Fruit fly (Drosophila melanogaster) whole organism, embryonic: Measurements from ENCODE around the gene Obp99d.
A peak's percentile ranks its signal among the peaks of the same experiment; 100 is the strongest.

Experiments
- Abd-B ChIP-seq: fragments of 200-800 bp; sonication (Bioruptor generic); optimal IDR thresholded peaks from 2 replicates; lab custom pipeline; 2018; ENCODE audit warnings: missing biosample characterization, mild to moderate bottlenecking, missing genetic modification characterization, moderate library complexity
- Ada2b ChIP-seq: fragments of 200-800 bp; sonication (Bioruptor generic); IDR thresholded peaks from 2 replicates; pipeline ENCODE4 v1.3.6; 2022; ENCODE audit warnings: missing biosample characterization, missing genetic modification characterization
- Adf1 ChIP-seq: fragments of 200-800 bp; sonication (Bioruptor generic); IDR thresholded peaks from 2 replicates; pipeline ENCODE4 v1.3.6; 2022; ENCODE audit warnings: missing biosample characterization, missing genetic modification characterization
- Aef1 ChIP-seq: fragments of 200-800 bp; sonication (Bioruptor generic); IDR thresholded peaks from 3 replicates; pipeline ENCODE4 v1.3.6; 2022; ENCODE audit warnings: missing biosample characterization, missing genetic modification characterization
- CG10274 ChIP-seq: fragments of 200-800 bp; sonication (Bioruptor generic); optimal IDR thresholded peaks from 3 replicates; lab custom pipeline; 2017; ENCODE audit warnings: missing biosample characterization, mild to moderate bottlenecking, missing genetic modification characterization
- CG10462 ChIP-seq: fragments of 200-800 bp; sonication (Bioruptor generic); optimal IDR thresholded peaks from 2 replicates; lab custom pipeline; 2016; ENCODE audit warnings: missing biosample characterization, missing genetic modification characterization
- CG10543 ChIP-seq: fragments of 200-800 bp; sonication (Bioruptor generic); optimal IDR thresholded peaks from 3 replicates; lab custom pipeline; 2017; ENCODE audit warnings: missing biosample characterization, mild to moderate bottlenecking, missing genetic modification characterization, moderate library complexity
- CG11247 ChIP-seq: fragments of 200-800 bp; sonication (Bioruptor generic); IDR thresholded peaks from 2 replicates; pipeline ENCODE4 v1.3.6; 2022; ENCODE audit warnings: missing biosample characterization, missing genetic modification characterization
- CG13424 ChIP-seq: fragments of 200-800 bp; sonication (Bioruptor generic); optimal IDR thresholded peaks from 2 replicates; lab custom pipeline; 2019; ENCODE audit warnings: missing biosample characterization, mild to moderate bottlenecking, missing genetic modification characterization, moderate library complexity
- CG1603 ChIP-seq: fragments of 200-800 bp; sonication (Bioruptor generic); optimal IDR thresholded peaks from 2 replicates; lab custom pipeline; 2019; ENCODE audit warnings: missing biosample characterization, mild to moderate bottlenecking, missing genetic modification characterization, moderate library complexity
- CG17385 ChIP-seq: fragments of 200-800 bp; sonication (Bioruptor generic); optimal IDR thresholded peaks from 3 replicates; lab custom pipeline; 2018; ENCODE audit warnings: missing biosample characterization, mild to moderate bottlenecking, missing genetic modification characterization
- CG17612 ChIP-seq: fragments of 200-800 bp; sonication (Bioruptor generic); IDR thresholded peaks from 2 replicates; pipeline ENCODE4 v1.3.6; 2022; ENCODE audit warnings: missing biosample characterization, missing genetic modification characterization
- CG18619 ChIP-seq: fragments of 200-800 bp; sonication (Bioruptor generic); optimal IDR thresholded peaks from 3 replicates; lab custom pipeline; 2017; ENCODE audit warnings: missing biosample characterization, mild to moderate bottlenecking, missing genetic modification characterization
- CG31388 ChIP-seq: fragments of 200-800 bp; sonication (Bioruptor generic); optimal IDR thresholded peaks from 2 replicates; lab custom pipeline; 2016; ENCODE audit warnings: missing biosample characterization, missing genetic modification characterization
- CG32532 ChIP-seq: fragments of 200-800 bp; sonication (Bioruptor generic); IDR thresholded peaks from 2 replicates; pipeline ENCODE4 v1.3.6; 2022; ENCODE audit warnings: missing biosample characterization, missing genetic modification characterization
- CG32767 ChIP-seq: fragments of 200-800 bp; sonication (Bioruptor generic); IDR thresholded peaks from 2 replicates; pipeline ENCODE4 v1.3.6; 2022; ENCODE audit warnings: missing biosample characterization, missing genetic modification characterization
- CG42726 ChIP-seq: fragments of 200-800 bp; sonication (Bioruptor generic); IDR thresholded peaks from 2 replicates; pipeline ENCODE4 v1.3.6; 2022; ENCODE audit warnings: missing biosample characterization, missing genetic modification characterization; ENCODE audit not compliant: partially characterized antibody
- CG6272 ChIP-seq: fragments of 200-800 bp; sonication (Bioruptor generic); IDR thresholded peaks from 2 replicates; pipeline ENCODE4 v1.3.6; 2022; ENCODE audit warnings: missing biosample characterization, missing genetic modification characterization
- CG6765 ChIP-seq: fragments of 200-800 bp; sonication (Bioruptor generic); optimal IDR thresholded peaks from 3 replicates; lab custom pipeline; 2017; ENCODE audit warnings: missing biosample characterization, mild to moderate bottlenecking, missing genetic modification characterization
- CG8089 ChIP-seq: fragments of 200-800 bp; sonication (Bioruptor generic); optimal IDR thresholded peaks from 3 replicates; lab custom pipeline; 2016; ENCODE audit warnings: missing biosample characterization, missing genetic modification characterization
- CG8359 ChIP-seq: fragments of 200-800 bp; sonication (Bioruptor generic); optimal IDR thresholded peaks from 2 replicates; lab custom pipeline; 2017; ENCODE audit warnings: missing biosample characterization, mild to moderate bottlenecking, missing genetic modification characterization, borderline replicate concordance
- CG9437 ChIP-seq: fragments of 200-800 bp; sonication (Bioruptor generic); optimal IDR thresholded peaks from 2 replicates; lab custom pipeline; 2018; ENCODE audit warnings: missing biosample characterization, mild to moderate bottlenecking, missing genetic modification characterization
- CTCF ChIP-seq: fragments of 200-800 bp; sonication (Bioruptor generic); optimal IDR thresholded peaks from 2 replicates; lab custom pipeline; 2017; ENCODE audit warnings: missing biosample characterization, mild to moderate bottlenecking, missing genetic modification characterization, moderate library complexity
- CrebB ChIP-seq: fragments of 200-800 bp; sonication (Bioruptor generic); optimal IDR thresholded peaks from 3 replicates; lab custom pipeline; 2018; ENCODE audit warnings: missing biosample characterization, mild to moderate bottlenecking, missing genetic modification characterization
- D19A ChIP-seq: fragments of 200-800 bp; optimal IDR thresholded peaks from 3 replicates; lab custom pipeline; 2019; ENCODE audit warnings: missing biosample characterization, mild to moderate bottlenecking, missing genetic modification characterization, moderate library complexity
- D19B ChIP-seq: fragments of 200-800 bp; sonication (Bioruptor generic); optimal IDR thresholded peaks from 2 replicates; lab custom pipeline; 2017; ENCODE audit warnings: missing biosample characterization, mild to moderate bottlenecking, missing genetic modification characterization
- Dp ChIP-seq: fragments of 200-800 bp; sonication (Bioruptor generic); optimal IDR thresholded peaks from 2 replicates; lab custom pipeline; 2018; ENCODE audit warnings: missing biosample characterization, mild to moderate bottlenecking, missing genetic modification characterization, moderate library complexity
- Fer2 ChIP-seq: fragments of 200-800 bp; sonication (Bioruptor generic); optimal IDR thresholded peaks from 2 replicates; lab custom pipeline; 2018; ENCODE audit warnings: missing biosample characterization, mild to moderate bottlenecking, missing genetic modification characterization, moderate library complexity
- Hr78 ChIP-seq, 2 experiments: fragments of 200-800 bp in 1 of 2; fragments of >200 bp in 1 of 2; sonication (Bioruptor generic) in 1 of 2; optimal IDR thresholded peaks; 2 replicates each; lab custom pipeline; 2017 to 2019; ENCODE audit warnings: missing biosample characterization in 2 of 2, missing genetic modification characterization in 2 of 2, mild to moderate bottlenecking in 1 of 2, moderate library complexity in 1 of 2
- MESR4 ChIP-seq: fragments of 200-800 bp; sonication (Bioruptor generic); optimal IDR thresholded peaks from 2 replicates; lab custom pipeline; 2018; ENCODE audit warnings: missing biosample characterization, mild to moderate bottlenecking, missing genetic modification characterization, moderate library complexity
- Max ChIP-seq: fragments of 200-800 bp; sonication (Bioruptor generic); optimal IDR thresholded peaks from 2 replicates; lab custom pipeline; 2016; ENCODE audit warnings: missing biosample characterization, mild to moderate bottlenecking, missing genetic modification characterization
- Med ChIP-seq: fragments of 200-800 bp; sonication (Bioruptor generic); peaks from one replicate; lab custom pipeline; 2016; ENCODE audit warnings: missing biosample characterization, missing genetic modification characterization, mild to moderate bottlenecking, inconsistent platforms, moderate library complexity
- Nf-YB ChIP-seq: fragments of 200-800 bp; sonication (Bioruptor generic); optimal IDR thresholded peaks from 3 replicates; lab custom pipeline; 2019; ENCODE audit warnings: missing biosample characterization, mild to moderate bottlenecking, missing genetic modification characterization, moderate library complexity
- Oli ChIP-seq: fragments of 200-800 bp; sonication (Bioruptor generic); optimal IDR thresholded peaks from 2 replicates; lab custom pipeline; 2018; ENCODE audit warnings: missing biosample characterization, mild to moderate bottlenecking, missing genetic modification characterization, moderate library complexity
- Opbp ChIP-seq: fragments of 200-800 bp; sonication (Bioruptor generic); IDR thresholded peaks from 3 replicates; pipeline ENCODE4 v1.3.6; 2022; ENCODE audit warnings: missing biosample characterization, missing genetic modification characterization; ENCODE audit not compliant: partially characterized antibody
- Rfx ChIP-seq: fragments of 200-800 bp; sonication (Bioruptor generic); IDR thresholded peaks from 2 replicates; pipeline ENCODE4 v1.3.6; 2022; ENCODE audit warnings: missing biosample characterization, missing genetic modification characterization
- Rx ChIP-seq: fragments of 200-800 bp; sonication (Bioruptor generic); IDR thresholded peaks from 2 replicates; pipeline ENCODE4 v1.3.6; 2022; ENCODE audit warnings: missing biosample characterization, missing genetic modification characterization
- caup ChIP-seq: fragments of 200-800 bp; sonication (Bioruptor generic); optimal IDR thresholded peaks from 3 replicates; lab custom pipeline; 2017; ENCODE audit warnings: missing biosample characterization, mild to moderate bottlenecking, missing genetic modification characterization, moderate library complexity; ENCODE audit not compliant: severe bottlenecking
- chn ChIP-seq: fragments of 200-800 bp; sonication (Bioruptor generic); optimal IDR thresholded peaks from 2 replicates; lab custom pipeline; 2016; ENCODE audit warnings: missing biosample characterization, missing genetic modification characterization
- gt ChIP-seq: fragments of 200-800 bp; sonication (Bioruptor generic); IDR thresholded peaks from 2 replicates; pipeline ENCODE4 v1.3.6; 2022; ENCODE audit warnings: missing biosample characterization, missing genetic modification characterization
- hkb ChIP-seq, 2 experiments: fragments of 200-800 bp in 1 of 2; fragments of >200 bp in 1 of 2; sonication (Bioruptor generic) in 1 of 2; IDR thresholded peaks in 1 of 2; optimal IDR thresholded peaks in 1 of 2; 2 replicates each; pipeline versions ENCODE4 v1.3.6 to Lab custom; 2017 to 2022; ENCODE audit warnings: missing biosample characterization in 1 of 2, missing genetic modification characterization in 1 of 2
- kni ChIP-seq: fragments of 200-800 bp; sonication (Bioruptor generic); optimal IDR thresholded peaks from 3 replicates; lab custom pipeline; 2017; ENCODE audit warnings: mild to moderate bottlenecking, missing biosample characterization, missing genetic modification reagents, missing genetic modification characterization
- lab ChIP-seq: fragments of 200-800 bp; sonication (Bioruptor generic); optimal IDR thresholded peaks from 3 replicates; lab custom pipeline; 2017; ENCODE audit warnings: missing biosample characterization, missing genetic modification characterization, mild to moderate bottlenecking, moderate library complexity, missing genetic modification reagents
- nerfin-1 ChIP-seq: fragments of 200-800 bp; sonication (Bioruptor generic); optimal IDR thresholded peaks from 3 replicates; lab custom pipeline; 2019; ENCODE audit warnings: missing biosample characterization, mild to moderate bottlenecking, missing genetic modification characterization, moderate library complexity
- nerfin-2 ChIP-seq: fragments of 200-800 bp; sonication (Bioruptor generic); IDR thresholded peaks from 2 replicates; pipeline ENCODE4 v1.3.6; 2022; ENCODE audit warnings: missing biosample characterization, missing genetic modification characterization; ENCODE audit not compliant: partially characterized antibody
- pho ChIP-seq: fragments of 200-800 bp; sonication (Bioruptor generic); optimal IDR thresholded peaks from 2 replicates; lab custom pipeline; 2016; ENCODE audit warnings: missing biosample characterization, missing genetic modification characterization
- repo ChIP-seq: fragments of 200-800 bp; sonication (Bioruptor generic); optimal IDR thresholded peaks from 2 replicates; lab custom pipeline; 2016; ENCODE audit warnings: missing biosample characterization, missing genetic modification characterization
- ro ChIP-seq: fragments of 200-800 bp; sonication (Bioruptor generic); IDR thresholded peaks from 2 replicates; pipeline ENCODE4 v1.3.6; 2022; ENCODE audit warnings: missing biosample characterization, missing genetic modification characterization
- sr ChIP-seq: fragments of 200-800 bp; sonication (Bioruptor generic); IDR thresholded peaks from 3 replicates; pipeline ENCODE4 v1.3.6; 2022; ENCODE audit warnings: missing biosample characterization, missing genetic modification characterization
- stc ChIP-seq: fragments of 200-800 bp; sonication (Bioruptor generic); IDR thresholded peaks from 2 replicates; pipeline ENCODE4 v1.3.6; 2022; ENCODE audit warnings: missing biosample characterization, missing genetic modification characterization
- ttk ChIP-seq: fragments of 200-800 bp; sonication (Bioruptor generic); IDR thresholded peaks from 2 replicates; pipeline ENCODE4 v2.1.2; 2022; ENCODE audit warnings: missing biosample characterization, missing genetic modification characterization

Gene Obp99d

dm6 chr3R:29757226-29757625 lies 42.9 kb downstream of the Obp99d start:
- TF ChIP-seq sr (GFP tag; lab: Robert Waterston, UW), result no peak
- TF ChIP-seq Med, result peak; percentile 89
- TF ChIP-seq chn (GFP tag; lab: Kevin White, UChicago), result no peak
- no peak for TF ChIP-seq ttk (GFP tag; lab: Robert Waterston, UW)
- TF ChIP-seq CG32532 (GFP tag; lab: Robert Waterston, UW), result no peak
- 0 out of 2 replicates have a peak, but pooled peaks have one; percentile 10 for TF ChIP-seq Rx
- TF ChIP-seq CG10462 (GFP tag; lab: Kevin White, UChicago), result no peak
- no peak for TF ChIP-seq D19B (GFP tag; lab: Kevin White, UChicago)
- TF ChIP-seq CTCF, result no peak
- TF ChIP-seq CG10274, result no peak
- no peak for TF ChIP-seq CG42726 (GFP tag; lab: Robert Waterston, UW)
- TF ChIP-seq Opbp (GFP tag; lab: Robert Waterston, UW), result no peak
- TF ChIP-seq kni (GFP tag; lab: Kevin White, UChicago), result no peak
- TF ChIP-seq CG9437 (GFP tag; lab: Kevin White, UChicago), result no peak
- no peak for TF ChIP-seq Oli (tag; lab: Kevin White, UChicago)
- TF ChIP-seq Abd-B (GFP tag; lab: Kevin White, UChicago), result no peak
- no peak for TF ChIP-seq Hr78 (GFP tag; optimal IDR thresholded peaks at IDR 0.05; lab: Kevin White, UChicago)
- no peak for TF ChIP-seq CG10543
- TF ChIP-seq Aef1 (GFP tag; lab: Robert Waterston, UW), result no peak
- peak; percentile 28 for TF ChIP-seq repo
- no peak for TF ChIP-seq CG32767 (GFP tag; lab: Robert Waterston, UW)
- TF ChIP-seq CG6272 (GFP tag; lab: Robert Waterston, UW), result no peak
- no peak for TF ChIP-seq CG31388
- peak; percentile 53 for TF ChIP-seq lab (GFP tag; lab: Kevin White, UChicago)
- no peak for TF ChIP-seq CG8359 (GFP tag; lab: Kevin White, UChicago)
- no peak for TF ChIP-seq Nf-YB (GFP tag; lab: Kevin White, UChicago)
- TF ChIP-seq Ada2b (GFP tag; lab: Robert Waterston, UW), result no peak
- no peak for TF ChIP-seq Max (GFP tag; lab: Kevin White, UChicago)
- TF ChIP-seq Adf1, result no peak
- TF ChIP-seq gt (GFP tag; lab: Robert Waterston, UW), result no peak
- TF ChIP-seq nerfin-1 (tag; lab: Kevin White, UChicago), result no peak
- no peak for TF ChIP-seq ro (GFP tag; lab: Robert Waterston, UW)
- TF ChIP-seq Fer2 (tag; lab: Kevin White, UChicago), result no peak
- peak; percentile 15 for TF ChIP-seq CG13424
- TF ChIP-seq stc (GFP tag; lab: Robert Waterston, UW), result no peak
- peak; percentile 59 for TF ChIP-seq CG1603 (tag; lab: Kevin White, UChicago)
- TF ChIP-seq CG17612 (GFP tag; lab: Robert Waterston, UW), result no peak
- TF ChIP-seq Rfx (GFP tag; lab: Robert Waterston, UW), result no peak; the same call in 1 of the 2 replicates
- no peak for TF ChIP-seq pho (GFP tag; lab: Kevin White, UChicago)
- no peak for TF ChIP-seq CG17385 (GFP tag; lab: Kevin White, UChicago)
- TF ChIP-seq MESR4 (GFP tag; lab: Kevin White, UChicago), result no peak
- no peak for TF ChIP-seq nerfin-2 (GFP tag; lab: Robert Waterston, UW)
- no peak for TF ChIP-seq D19A
- TF ChIP-seq caup (GFP tag; lab: Kevin White, UChicago), result peak; percentile 18
- TF ChIP-seq CG11247 (GFP tag; lab: Robert Waterston, UW), result no peak
- TF ChIP-seq Dp (GFP tag; lab: Kevin White, UChicago), result no peak
- TF ChIP-seq CrebB, result no peak
- TF ChIP-seq CG6765, result no peak
- peak; percentile 19 for TF ChIP-seq CG8089 (GFP tag; lab: Kevin White, UChicago)
- no peak for TF ChIP-seq hkb (optimal IDR thresholded peaks at IDR 0.05; lab: Kevin White, UChicago)
- TF ChIP-seq hkb (GFP tag; IDR thresholded peaks at IDR 0.05; lab: Robert Waterston, UW), result 0 out of 2 replicates have a peak, but pooled peaks have one; percentile 31
- no peak for TF ChIP-seq CG18619 (GFP tag; lab: Kevin White, UChicago)
